Fruit fly (Drosophila melanogaster) whole organism, embryonic: Measurements from ENCODE around the gene CG4456.

Source experiments
- Abd-B ChIP-seq: fragments of 200-800 bp; sonication (Bioruptor generic); optimal IDR thresholded peaks from 2 replicates; lab custom pipeline; 2018; ENCODE audit warnings: missing biosample characterization, mild to moderate bottlenecking, missing genetic modification characterization, moderate library complexity
- Aef1 ChIP-seq: fragments of 200-800 bp; sonication (Bioruptor generic); IDR thresholded peaks from 3 replicates; pipeline ENCODE4 v1.3.6; 2022; ENCODE audit warnings: missing biosample characterization, missing genetic modification characterization
- Atf-2 ChIP-seq: fragments of 200-800 bp; sonication (Bioruptor generic); optimal IDR thresholded peaks from 2 replicates; lab custom pipeline; 2016; ENCODE audit warnings: missing biosample characterization, missing genetic modification characterization
- Atf6 ChIP-seq: fragments of 200-800 bp; sonication (Bioruptor generic); IDR thresholded peaks from 2 replicates; pipeline ENCODE4 v1.3.6; 2022; ENCODE audit warnings: missing biosample characterization, missing genetic modification characterization
- Blimp-1 ChIP-seq: fragments of 200-800 bp; sonication (Bioruptor generic); optimal IDR thresholded peaks from 3 replicates; lab custom pipeline; 2018; ENCODE audit warnings: missing biosample characterization, missing genetic modification characterization, mild to moderate bottlenecking, moderate library complexity, missing genetic modification reagents
- CG12236 ChIP-seq: fragments of 200-800 bp; sonication (Bioruptor generic); optimal IDR thresholded peaks from 2 replicates; lab custom pipeline; 2016; ENCODE audit warnings: missing biosample characterization, missing genetic modification characterization
- CG12769 ChIP-seq: fragments of 200-800 bp; sonication (Bioruptor generic); optimal IDR thresholded peaks from 2 replicates; lab custom pipeline; 2019; ENCODE audit warnings: missing biosample characterization, mild to moderate bottlenecking, missing genetic modification characterization, moderate library complexity
- CG15479 ChIP-seq: fragments of 200-800 bp; sonication (Bioruptor generic); optimal IDR thresholded peaks from 3 replicates; lab custom pipeline; 2019; ENCODE audit warnings: missing biosample characterization, mild to moderate bottlenecking, missing genetic modification characterization, moderate library complexity
- CG15514 ChIP-seq: fragments of 200-800 bp; sonication (Bioruptor generic); optimal IDR thresholded peaks from 3 replicates; lab custom pipeline; 2017; ENCODE audit warnings: missing biosample characterization, missing genetic modification characterization, mild to moderate bottlenecking, moderate library complexity, missing genetic modification reagents
- CG16815 ChIP-seq: fragments of 200-800 bp; sonication (Bioruptor generic); optimal IDR thresholded peaks from 3 replicates; lab custom pipeline; 2017; ENCODE audit warnings: missing biosample characterization, mild to moderate bottlenecking, missing genetic modification characterization
- CG33557 ChIP-seq: fragments of 200-800 bp; sonication (Bioruptor generic); optimal IDR thresholded peaks from 2 replicates; lab custom pipeline; 2019; ENCODE audit warnings: missing biosample characterization, mild to moderate bottlenecking, missing genetic modification characterization, moderate library complexity
- CG34376 ChIP-seq: fragments of 200-800 bp; sonication (Bioruptor generic); optimal IDR thresholded peaks from 2 replicates; lab custom pipeline; 2018; ENCODE audit warnings: missing biosample characterization, mild to moderate bottlenecking, missing genetic modification characterization
- CG3726 ChIP-seq: fragments of 200-800 bp; sonication (Bioruptor generic); IDR thresholded peaks from 3 replicates; pipeline ENCODE4, ENCODE4 v1.3.6; 2022; ENCODE audit warnings: missing biosample characterization, missing genetic modification characterization
- CG6272 ChIP-seq: fragments of 200-800 bp; sonication (Bioruptor generic); IDR thresholded peaks from 2 replicates; pipeline ENCODE4 v1.3.6; 2022; ENCODE audit warnings: missing biosample characterization, missing genetic modification characterization
- CG6791 ChIP-seq: fragments of 200-800 bp; sonication (Bioruptor generic); IDR thresholded peaks from 3 replicates; pipeline ENCODE4 v1.3.6; 2022; ENCODE audit warnings: missing biosample characterization, missing genetic modification characterization; ENCODE audit not compliant: partially characterized antibody
- CG8359 ChIP-seq: fragments of 200-800 bp; sonication (Bioruptor generic); optimal IDR thresholded peaks from 2 replicates; lab custom pipeline; 2017; ENCODE audit warnings: missing biosample characterization, mild to moderate bottlenecking, missing genetic modification characterization, borderline replicate concordance
- CG8944 ChIP-seq: fragments of 200-800 bp; sonication (Bioruptor generic); optimal IDR thresholded peaks from 3 replicates; lab custom pipeline; 2016; ENCODE audit warnings: missing biosample characterization, missing genetic modification characterization
- CG9876 ChIP-seq: fragments of 200-800 bp; sonication (Bioruptor generic); optimal IDR thresholded peaks from 2 replicates; lab custom pipeline; 2016; ENCODE audit warnings: missing biosample characterization, missing genetic modification characterization
- CTCF ChIP-seq: fragments of 200-800 bp; sonication (Bioruptor generic); optimal IDR thresholded peaks from 2 replicates; lab custom pipeline; 2017; ENCODE audit warnings: missing biosample characterization, mild to moderate bottlenecking, missing genetic modification characterization, moderate library complexity
- CkIIα-i1 ChIP-seq: fragments of 200-800 bp; sonication (Bioruptor generic); IDR thresholded peaks from 2 replicates; pipeline ENCODE4 v1.3.6; 2022; ENCODE audit warnings: missing biosample characterization, missing genetic modification characterization
- Doc3 ChIP-seq: fragments of 200-800 bp; sonication (Bioruptor generic); IDR thresholded peaks from 3 replicates; pipeline ENCODE4 v1.3.6; 2022; ENCODE audit warnings: missing biosample characterization, missing genetic modification characterization; ENCODE audit not compliant: partially characterized antibody
- Fer1 ChIP-seq: fragments of 200-800 bp; sonication (Bioruptor generic); optimal IDR thresholded peaks from 2 replicates; lab custom pipeline; 2017; ENCODE audit warnings: missing biosample characterization, mild to moderate bottlenecking, missing genetic modification characterization
- HLH3B ChIP-seq: fragments of 200-800 bp; sonication (Bioruptor generic); IDR thresholded peaks from 2 replicates; pipeline ENCODE4 v1.3.6; 2022; ENCODE audit warnings: missing biosample characterization, missing genetic modification characterization
- HLH54F ChIP-seq: fragments of 200-800 bp; sonication (Bioruptor generic); optimal IDR thresholded peaks from 3 replicates; lab custom pipeline; 2016; ENCODE audit warnings: missing biosample characterization, missing genetic modification characterization
- Lim3 ChIP-seq: fragments of 200-800 bp; sonication (Bioruptor generic); IDR thresholded peaks from 2 replicates; pipeline ENCODE4 v1.3.6; 2022; ENCODE audit warnings: missing biosample characterization, missing genetic modification characterization
- NC2α ChIP-seq: fragments of 200-800 bp; sonication (Bioruptor generic); optimal IDR thresholded peaks from 2 replicates; lab custom pipeline; 2016; ENCODE audit warnings: missing biosample characterization, missing genetic modification characterization
- NfI ChIP-seq: fragments of 200-800 bp; sonication (Bioruptor generic); optimal IDR thresholded peaks from 3 replicates; lab custom pipeline; 2018; ENCODE audit warnings: missing biosample characterization, mild to moderate bottlenecking, missing genetic modification characterization, moderate library complexity
- Scr ChIP-seq: fragments of 200-800 bp; sonication (Bioruptor generic); IDR thresholded peaks from 2 replicates; pipeline ENCODE4 v1.3.6; 2022; ENCODE audit warnings: missing biosample characterization, missing genetic modification characterization; ENCODE audit not compliant: partially characterized antibody
- Sox102F ChIP-seq: fragments of 200-800 bp; sonication (Bioruptor generic); optimal IDR thresholded peaks from 2 replicates; lab custom pipeline; 2018; ENCODE audit warnings: missing biosample characterization, mild to moderate bottlenecking, missing genetic modification characterization, moderate library complexity
- Sry-β ChIP-seq: fragments of 200-800 bp; sonication (Bioruptor generic); optimal IDR thresholded peaks from 2 replicates; lab custom pipeline; 2018; ENCODE audit warnings: missing biosample characterization, mild to moderate bottlenecking, missing genetic modification characterization, moderate library complexity
- Xbp1 ChIP-seq: fragments of 200-800 bp; sonication (Bioruptor generic); optimal IDR thresholded peaks from 3 replicates; lab custom pipeline; 2016; ENCODE audit warnings: missing biosample characterization, mild to moderate bottlenecking, missing genetic modification characterization
- bbx ChIP-seq: fragments of 200-800 bp; sonication (Bioruptor generic); IDR thresholded peaks from 2 replicates; pipeline ENCODE4 v1.3.6; 2022; ENCODE audit warnings: missing biosample characterization, missing genetic modification characterization; ENCODE audit not compliant: partially characterized antibody
- ci ChIP-seq: fragments of 200-800 bp; sonication (Bioruptor generic); IDR thresholded peaks from 3 replicates; pipeline ENCODE4 v1.3.6; 2022; ENCODE audit warnings: missing biosample characterization, missing genetic modification characterization
- crp ChIP-seq, 2 experiments: fragments of 200-800 bp; sonication (Bioruptor generic); optimal IDR thresholded peaks; 2 replicates in 1 of 2; 3 replicates in 1 of 2; lab custom pipeline; 2017; ENCODE audit warnings: missing biosample characterization in 2 of 2, missing genetic modification characterization in 2 of 2, mild to moderate bottlenecking in 1 of 2, moderate library complexity in 1 of 2
- cwo ChIP-seq: fragments of 200-800 bp; sonication (Bioruptor generic); optimal IDR thresholded peaks from 3 replicates; lab custom pipeline; 2017; ENCODE audit warnings: missing biosample characterization, missing genetic modification characterization, mild to moderate bottlenecking, moderate library complexity, missing genetic modification reagents
- dm ChIP-seq: fragments of 200-800 bp; sonication (Bioruptor generic); optimal IDR thresholded peaks from 3 replicates; lab custom pipeline; 2016; ENCODE audit warnings: missing biosample characterization, missing genetic modification characterization
- dmrt99B ChIP-seq: fragments of 200-800 bp; sonication (Bioruptor generic); optimal IDR thresholded peaks from 2 replicates; lab custom pipeline; 2018; ENCODE audit warnings: missing biosample characterization, mild to moderate bottlenecking, missing genetic modification characterization, moderate library complexity
- emc ChIP-seq: fragments of 200-800 bp; sonication (Bioruptor generic); optimal IDR thresholded peaks from 2 replicates; lab custom pipeline; 2016; ENCODE audit warnings: missing biosample characterization, missing genetic modification characterization
- en ChIP-seq: fragments of 200-800 bp; sonication (Bioruptor generic); optimal IDR thresholded peaks from 2 replicates; lab custom pipeline; 2016; ENCODE audit warnings: missing biosample characterization, missing genetic modification characterization
- gsb-n ChIP-seq: fragments of 200-800 bp; sonication (Bioruptor generic); optimal IDR thresholded peaks from 3 replicates; lab custom pipeline; 2018; ENCODE audit warnings: missing biosample characterization, mild to moderate bottlenecking, missing genetic modification characterization
- h ChIP-seq: fragments of >200 bp; optimal IDR thresholded peaks from 2 replicates; lab custom pipeline; 2017
- kay ChIP-seq: fragments of 200-800 bp; sonication (Bioruptor generic); optimal IDR thresholded peaks from 2 replicates; lab custom pipeline; 2016; ENCODE audit warnings: missing biosample characterization, missing genetic modification characterization
- maf-S ChIP-seq: fragments of 200-800 bp; sonication (Bioruptor generic); optimal IDR thresholded peaks from 2 replicates; lab custom pipeline; 2016; ENCODE audit warnings: missing biosample characterization, missing genetic modification characterization
- pum ChIP-seq: fragments of 200-800 bp; sonication (Bioruptor generic); optimal IDR thresholded peaks from 2 replicates; lab custom pipeline; 2016; ENCODE audit warnings: missing biosample characterization, missing genetic modification characterization
- sc ChIP-seq, 3 experiments: fragments of >200 bp in 2 of 3; fragments of 200-800 bp in 1 of 3; sonication (Bioruptor generic) in 1 of 3; optimal IDR thresholded peaks; 2 replicates in 2 of 3; 3 replicates in 1 of 3; lab custom pipeline; 2017; ENCODE audit warnings: mild to moderate bottlenecking in 1 of 3, missing biosample characterization in 1 of 3, missing genetic modification characterization in 1 of 3, missing genetic modification reagents in 1 of 3
- sd ChIP-seq: fragments of 200-800 bp; sonication (Bioruptor generic); optimal IDR thresholded peaks from 3 replicates; lab custom pipeline; 2018; ENCODE audit warnings: missing biosample characterization, mild to moderate bottlenecking, missing genetic modification characterization, moderate library complexity
- tgo ChIP-seq: fragments of 200-800 bp; sonication (Bioruptor generic); IDR thresholded peaks from 3 replicates; pipeline ENCODE4 v1.3.6; 2022; ENCODE audit warnings: missing biosample characterization, missing genetic modification characterization
- trh ChIP-seq: fragments of 200-800 bp; sonication (Bioruptor generic); optimal IDR thresholded peaks from 2 replicates; lab custom pipeline; 2016; ENCODE audit warnings: missing biosample characterization, missing genetic modification characterization
- tx ChIP-seq: fragments of 200-800 bp; sonication (Bioruptor generic); optimal IDR thresholded peaks from 2 replicates; lab custom pipeline; 2016; ENCODE audit warnings: missing biosample characterization, missing genetic modification characterization
- vfl ChIP-seq: fragments of 200-800 bp; sonication (Bioruptor generic); optimal IDR thresholded peaks from 2 replicates; lab custom pipeline; 2016; ENCODE audit warnings: missing biosample characterization, missing genetic modification characterization
- vnd ChIP-seq: fragments of 200-800 bp; sonication (Bioruptor generic); IDR thresholded peaks from 3 replicates; pipeline ENCODE4 v1.3.6; 2022; ENCODE audit warnings: missing biosample characterization, missing genetic modification characterization; ENCODE audit not compliant: partially characterized antibody

CG4456 gene

DNA sequence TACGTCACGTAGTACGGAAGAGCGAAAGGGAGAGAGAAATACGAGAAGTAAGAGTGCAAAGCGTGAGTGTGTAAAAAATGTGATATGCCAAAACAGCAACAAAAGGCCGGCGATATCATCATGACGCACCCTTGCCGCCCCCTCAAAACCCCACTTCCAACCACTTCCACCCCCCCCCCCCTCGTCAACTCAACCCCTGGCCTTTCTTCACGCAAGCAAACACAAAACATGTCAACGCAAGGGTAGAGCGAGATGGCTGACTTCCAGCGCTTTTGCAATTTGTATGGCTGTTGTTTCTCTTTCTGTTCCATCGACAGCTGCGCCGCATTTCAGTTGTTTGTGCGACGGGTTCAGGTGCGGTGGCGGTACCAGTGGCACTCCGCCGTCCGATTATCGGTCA lies 36.8 kb upstream of the CG4456 start (continued):
- TF ChIP-seq CG6272 (GFP tag; lab: Robert Waterston, UW): no peak
- TF ChIP-seq Abd-B (GFP tag; lab: Kevin White, UChicago): no peak
- TF ChIP-seq HLH54F: no peak
- 0 out of 3 replicates have a peak, but pooled peaks have one; percentile 32 for TF ChIP-seq ci (GFP tag; lab: Robert Waterston, UW)
- no peak for TF ChIP-seq gsb-n (tag; lab: Kevin White, UChicago)
- TF ChIP-seq Scr (GFP tag; lab: Robert Waterston, UW): no peak
- no peak for TF ChIP-seq h (lab: Kevin White, UChicago)
- no peak for TF ChIP-seq Lim3 (GFP tag; lab: Robert Waterston, UW)
- TF ChIP-seq Sry-β (GFP tag; lab: Kevin White, UChicago): no peak
- TF ChIP-seq Xbp1 (GFP tag; lab: Kevin White, UChicago): no peak
- no peak for TF ChIP-seq NC2α (GFP tag; lab: Kevin White, UChicago)
- TF ChIP-seq bbx (GFP tag; lab: Robert Waterston, UW): 0 out of 2 replicates have a peak, but pooled peaks have one; percentile 32
- TF ChIP-seq en (GFP tag; lab: Kevin White, UChicago): no peak
- TF ChIP-seq CG3726 (GFP tag; lab: Robert Waterston, UW): no peak
- no peak for TF ChIP-seq sc (optimal IDR thresholded peaks at IDR 0.05; lab: Kevin White, UChicago)
- no peak for TF ChIP-seq sc (GFP tag; optimal IDR thresholded peaks at IDR 0.05; lab: Kevin White, UChicago)
- no peak for TF ChIP-seq CG34376
- peak; percentile 80 for TF ChIP-seq Aef1
- no peak for TF ChIP-seq CG9876
- TF ChIP-seq CkIIα-i1 (GFP tag; lab: Robert Waterston, UW): no peak
- peak; percentile 7 for TF ChIP-seq CG15514
- TF ChIP-seq trh: no peak
- TF ChIP-seq dmrt99B: no peak
- no peak for TF ChIP-seq CG33557 (GFP tag; lab: Kevin White, UChicago)
- TF ChIP-seq CG12769: peak; percentile 68
- peak; percentile 69 for TF ChIP-seq kay
- no peak for TF ChIP-seq CG12236
- no peak for TF ChIP-seq CG8359 (GFP tag; lab: Kevin White, UChicago)
- no peak for TF ChIP-seq CG8944
- TF ChIP-seq Fer1 (GFP tag; lab: Kevin White, UChicago): no peak
- peak; percentile 1 for TF ChIP-seq cwo
- TF ChIP-seq CG16815: no peak
- no peak for TF ChIP-seq maf-S (GFP tag; lab: Kevin White, UChicago)
- TF ChIP-seq CTCF (GFP tag; lab: Kevin White, UChicago): no peak
- TF ChIP-seq tgo (GFP tag; lab: Robert Waterston, UW): peak; percentile 41; the same call in 1 of the 3 replicates
- no peak for TF ChIP-seq pum (GFP tag; lab: Kevin White, UChicago)
- TF ChIP-seq crp (GFP tag; optimal IDR thresholded peaks at IDR 0.05; lab: Kevin White, UChicago): no peak
- TF ChIP-seq CG15479 (GFP tag; lab: Kevin White, UChicago): no peak
- TF ChIP-seq Blimp-1 (GFP tag; lab: Kevin White, UChicago): peak; percentile 1
- TF ChIP-seq vnd (GFP tag; lab: Robert Waterston, UW): no peak
- TF ChIP-seq tx (GFP tag; lab: Kevin White, UChicago): no peak
- TF ChIP-seq vfl (GFP tag; lab: Kevin White, UChicago): no peak
- no peak for TF ChIP-seq NfI (GFP tag; lab: Kevin White, UChicago)
- no peak for TF ChIP-seq Doc3
- TF ChIP-seq Atf6 (GFP tag; lab: Robert Waterston, UW): peak; percentile 34; the same call in 1 of the 2 replicates
- peak; percentile 36 for TF ChIP-seq sd (tag; lab: Kevin White, UChicago)
- TF ChIP-seq emc: no peak
- TF ChIP-seq Atf-2 (GFP tag; lab: Kevin White, UChicago): no peak
- no peak for TF ChIP-seq Sox102F (GFP tag; lab: Kevin White, UChicago)
- TF ChIP-seq CG6791: no peak
- no peak for TF ChIP-seq dm (GFP tag; lab: Kevin White, UChicago)
- TF ChIP-seq HLH3B: 0 out of 2 replicates have a peak, but pooled peaks have one; percentile 37
